Fruit fly (Drosophila melanogaster) whole organism, embryonic: ENCODE measurements around the gene scpr-B.
A peak's percentile ranks its signal among the peaks of the same experiment; 100 is the strongest.

Source experiments
- Ada2b ChIP-seq: fragments of 200-800 bp; sonication (Bioruptor generic); IDR thresholded peaks from 2 replicates; pipeline ENCODE4 v1.3.6; 2022; ENCODE audit warnings: missing biosample characterization, missing genetic modification characterization
- B-H1 ChIP-seq: fragments of 200-800 bp; sonication (Bioruptor generic); IDR thresholded peaks from 3 replicates; pipeline ENCODE4 v1.3.6; 2022; ENCODE audit warnings: missing biosample characterization, missing genetic modification characterization
- C15 ChIP-seq: fragments of 200-800 bp; sonication (Bioruptor generic); IDR thresholded peaks from 3 replicates; pipeline ENCODE4 v1.3.6; 2022; ENCODE audit warnings: missing biosample characterization, missing genetic modification characterization
- CG10543 ChIP-seq: fragments of 200-800 bp; sonication (Bioruptor generic); optimal IDR thresholded peaks from 3 replicates; lab custom pipeline; 2017; ENCODE audit warnings: missing biosample characterization, mild to moderate bottlenecking, missing genetic modification characterization, moderate library complexity
- CG14014 ChIP-seq: fragments of 200-800 bp; sonication (Bioruptor generic); IDR thresholded peaks from 2 replicates; pipeline ENCODE4 v1.3.6; 2022; ENCODE audit warnings: missing biosample characterization, missing genetic modification characterization
- CG1602 ChIP-seq: fragments of 200-800 bp; sonication (Bioruptor generic); optimal IDR thresholded peaks from 3 replicates; lab custom pipeline; 2016; ENCODE audit warnings: missing biosample characterization, missing genetic modification characterization
- CG17359 ChIP-seq: fragments of 200-800 bp; sonication (Bioruptor generic); optimal IDR thresholded peaks from 3 replicates; lab custom pipeline; 2018; ENCODE audit warnings: missing biosample characterization, mild to moderate bottlenecking, missing genetic modification characterization, moderate library complexity
- CG17568 ChIP-seq: fragments of 200-800 bp; sonication (Bioruptor generic); optimal IDR thresholded peaks from 2 replicates; lab custom pipeline; 2018; ENCODE audit warnings: missing biosample characterization, mild to moderate bottlenecking, missing genetic modification characterization, moderate library complexity
- CG17612 ChIP-seq: fragments of 200-800 bp; sonication (Bioruptor generic); IDR thresholded peaks from 2 replicates; pipeline ENCODE4 v1.3.6; 2022; ENCODE audit warnings: missing biosample characterization, missing genetic modification characterization
- CG2116 ChIP-seq: fragments of 200-800 bp; sonication (Bioruptor generic); optimal IDR thresholded peaks from 3 replicates; lab custom pipeline; 2018; ENCODE audit warnings: missing biosample characterization, mild to moderate bottlenecking, missing genetic modification characterization
- CG2129 ChIP-seq: fragments of 200-800 bp; sonication (Bioruptor generic); IDR thresholded peaks from 2 replicates; pipeline ENCODE4 v1.3.6; 2022; ENCODE audit warnings: missing biosample characterization, missing genetic modification characterization; ENCODE audit not compliant: partially characterized antibody
- CG2875 ChIP-seq: fragments of 200-800 bp; sonication (Bioruptor generic); optimal IDR thresholded peaks from 2 replicates; lab custom pipeline; 2017; ENCODE audit warnings: missing biosample characterization, mild to moderate bottlenecking, missing genetic modification characterization, missing genetic modification reagents
- CG31365 ChIP-seq: fragments of 200-800 bp; sonication (Bioruptor generic); optimal IDR thresholded peaks from 2 replicates; lab custom pipeline; 2018; ENCODE audit warnings: missing biosample characterization, mild to moderate bottlenecking, missing genetic modification characterization
- CG32532 ChIP-seq: fragments of 200-800 bp; sonication (Bioruptor generic); IDR thresholded peaks from 2 replicates; pipeline ENCODE4 v1.3.6; 2022; ENCODE audit warnings: missing biosample characterization, missing genetic modification characterization
- CG33557 ChIP-seq: fragments of 200-800 bp; sonication (Bioruptor generic); optimal IDR thresholded peaks from 2 replicates; lab custom pipeline; 2019; ENCODE audit warnings: missing biosample characterization, mild to moderate bottlenecking, missing genetic modification characterization, moderate library complexity
- CG5953 ChIP-seq: fragments of 200-800 bp; sonication (Bioruptor generic); IDR thresholded peaks from 2 replicates; pipeline ENCODE4 v1.3.6; 2022; ENCODE audit warnings: missing biosample characterization, missing genetic modification characterization
- CG7839 ChIP-seq: fragments of 200-800 bp; sonication (Bioruptor generic); optimal IDR thresholded peaks from 3 replicates; lab custom pipeline; 2018; ENCODE audit warnings: missing biosample characterization, mild to moderate bottlenecking, missing genetic modification characterization, moderate library complexity
- CG8765 ChIP-seq: fragments of 200-800 bp; sonication (Bioruptor generic); IDR thresholded peaks from 2 replicates; pipeline ENCODE4 v1.3.6; 2022; ENCODE audit warnings: missing biosample characterization, missing genetic modification characterization
- CTCF ChIP-seq: fragments of 200-800 bp; sonication (Bioruptor generic); optimal IDR thresholded peaks from 2 replicates; lab custom pipeline; 2017; ENCODE audit warnings: missing biosample characterization, mild to moderate bottlenecking, missing genetic modification characterization, moderate library complexity
- D19B ChIP-seq: fragments of 200-800 bp; sonication (Bioruptor generic); optimal IDR thresholded peaks from 2 replicates; lab custom pipeline; 2017; ENCODE audit warnings: missing biosample characterization, mild to moderate bottlenecking, missing genetic modification characterization
- Doc3 ChIP-seq: fragments of 200-800 bp; sonication (Bioruptor generic); IDR thresholded peaks from 3 replicates; pipeline ENCODE4 v1.3.6; 2022; ENCODE audit warnings: missing biosample characterization, missing genetic modification characterization; ENCODE audit not compliant: partially characterized antibody
- Drgx ChIP-seq: fragments of 200-800 bp; sonication (Bioruptor generic); IDR thresholded peaks from 2 replicates; pipeline ENCODE4 v1.3.6; 2022; ENCODE audit warnings: missing biosample characterization, missing genetic modification characterization
- H15 ChIP-seq: fragments of 200-800 bp; sonication (Bioruptor generic); IDR thresholded peaks from 3 replicates; pipeline ENCODE4 v1.3.6; 2022; ENCODE audit warnings: missing biosample characterization, missing genetic modification characterization
- HLH4C ChIP-seq: fragments of 200-800 bp; sonication (Bioruptor generic); IDR thresholded peaks from 3 replicates; pipeline ENCODE4 v1.3.6; 2022; ENCODE audit warnings: missing biosample characterization, missing genetic modification characterization; ENCODE audit not compliant: partially characterized antibody
- HLHmδ ChIP-seq: fragments of 200-800 bp; sonication (Bioruptor generic); optimal IDR thresholded peaks from 2 replicates; lab custom pipeline; 2018; ENCODE audit warnings: missing biosample characterization, mild to moderate bottlenecking, missing genetic modification characterization, moderate library complexity
- Hey ChIP-seq: fragments of 200-800 bp; sonication (Bioruptor generic); optimal IDR thresholded peaks from 3 replicates; lab custom pipeline; 2018; ENCODE audit warnings: missing biosample characterization, mild to moderate bottlenecking, missing genetic modification characterization
- Hr51 ChIP-seq, 2 experiments: fragments of 200-800 bp; sonication (Bioruptor generic); optimal IDR thresholded peaks; 2 replicates in 1 of 2; 3 replicates in 1 of 2; lab custom pipeline; 2016 to 2018; ENCODE audit warnings: missing biosample characterization in 2 of 2, missing genetic modification characterization in 2 of 2, mild to moderate bottlenecking in 1 of 2, moderate library complexity in 1 of 2
- Lhr ChIP-seq: fragments of 200-800 bp; sonication (Bioruptor generic); optimal IDR thresholded peaks from 3 replicates; lab custom pipeline; 2017; ENCODE audit warnings: mild to moderate bottlenecking, missing biosample characterization, missing genetic modification reagents, missing genetic modification characterization
- MBD-R2 ChIP-seq: fragments of 200-800 bp; sonication (Bioruptor generic); IDR thresholded peaks from 2 replicates; pipeline ENCODE4 v1.3.6; 2022; ENCODE audit warnings: missing biosample characterization, missing genetic modification characterization
- Mes4 ChIP-seq: fragments of 200-800 bp; sonication (Bioruptor generic); optimal IDR thresholded peaks from 2 replicates; lab custom pipeline; 2016; ENCODE audit warnings: missing biosample characterization, missing genetic modification characterization
- NFAT ChIP-seq: fragments of 200-800 bp; sonication (Bioruptor generic); IDR thresholded peaks from 2 replicates; pipeline ENCODE4 v1.3.6; 2022; ENCODE audit warnings: missing biosample characterization, missing genetic modification characterization
- NK7.1 ChIP-seq: fragments of 200-800 bp; sonication (Bioruptor generic); optimal IDR thresholded peaks from 3 replicates; lab custom pipeline; 2016; ENCODE audit warnings: missing biosample characterization, missing genetic modification characterization
- Pdp1 ChIP-seq, 2 experiments: fragments of 200-800 bp; sonication (Bioruptor generic); optimal IDR thresholded peaks; 3 replicates each; lab custom pipeline; 2016; ENCODE audit warnings: missing biosample characterization in 2 of 2, missing genetic modification characterization in 2 of 2, mild to moderate bottlenecking in 1 of 2, moderate library complexity in 1 of 2
- Poxn ChIP-seq: fragments of 200-800 bp; sonication (Bioruptor generic); IDR thresholded peaks from 2 replicates; pipeline ENCODE4 v1.3.6; 2022; ENCODE audit warnings: missing biosample characterization, missing genetic modification characterization
- Spps ChIP-seq: fragments of 200-800 bp; sonication (Bioruptor generic); optimal IDR thresholded peaks from 2 replicates; lab custom pipeline; 2018; ENCODE audit warnings: missing biosample characterization, mild to moderate bottlenecking, missing genetic modification characterization
- Taf1 ChIP-seq: fragments of 200-800 bp; sonication (Bioruptor generic); IDR thresholded peaks from 2 replicates; pipeline ENCODE4 v1.3.6; 2022; ENCODE audit warnings: missing biosample characterization, missing genetic modification characterization
- Xbp1 ChIP-seq: fragments of 200-800 bp; sonication (Bioruptor generic); optimal IDR thresholded peaks from 3 replicates; lab custom pipeline; 2016; ENCODE audit warnings: missing biosample characterization, mild to moderate bottlenecking, missing genetic modification characterization
- Xrp1 ChIP-seq: fragments of 200-800 bp; sonication (Bioruptor generic); IDR thresholded peaks from 2 replicates; pipeline ENCODE4 v1.3.6; 2022; ENCODE audit warnings: missing biosample characterization, missing genetic modification characterization
- ato ChIP-seq: fragments of 200-800 bp; sonication (Bioruptor generic); IDR thresholded peaks from 2 replicates; pipeline ENCODE4 v1.3.6; 2022; ENCODE audit warnings: missing biosample characterization, missing genetic modification characterization; ENCODE audit not compliant: partially characterized antibody
- bbx ChIP-seq: fragments of 200-800 bp; sonication (Bioruptor generic); IDR thresholded peaks from 2 replicates; pipeline ENCODE4 v1.3.6; 2022; ENCODE audit warnings: missing biosample characterization, missing genetic modification characterization; ENCODE audit not compliant: partially characterized antibody
- bigmax ChIP-seq: fragments of 200-800 bp; sonication (Bioruptor generic); optimal IDR thresholded peaks from 2 replicates; lab custom pipeline; 2018; ENCODE audit warnings: missing biosample characterization, mild to moderate bottlenecking, missing genetic modification characterization
- bowl ChIP-seq: fragments of 200-800 bp; sonication (Bioruptor generic); IDR thresholded peaks from 2 replicates; pipeline ENCODE4 v1.3.6; 2022; ENCODE audit warnings: missing biosample characterization, missing genetic modification characterization
- crol ChIP-seq: fragments of 200-800 bp; sonication (Bioruptor generic); IDR thresholded peaks from 2 replicates; pipeline ENCODE4 v1.3.6; 2022; ENCODE audit warnings: missing biosample characterization, missing genetic modification characterization
- ftz-f1 ChIP-seq: fragments of 200-800 bp; sonication (Bioruptor generic); optimal IDR thresholded peaks from 2 replicates; lab custom pipeline; 2016; ENCODE audit warnings: missing biosample characterization, missing genetic modification characterization
- pan ChIP-seq, 4 experiments: fragments of >200 bp in 3 of 4; fragments of 200-800 bp in 1 of 4; sonication (Bioruptor generic) in 1 of 4; optimal IDR thresholded peaks in 3 of 4; IDR thresholded peaks in 1 of 4; 2 replicates each; pipeline versions ENCODE4 v1.3.6 to Lab custom; 2017 to 2022; ENCODE audit warnings: missing biosample characterization in 2 of 4, missing genetic modification characterization in 2 of 4, mixed read lengths in 1 of 4
- pho ChIP-seq: fragments of 200-800 bp; sonication (Bioruptor generic); optimal IDR thresholded peaks from 2 replicates; lab custom pipeline; 2016; ENCODE audit warnings: missing biosample characterization, missing genetic modification characterization
- ro ChIP-seq: fragments of 200-800 bp; sonication (Bioruptor generic); IDR thresholded peaks from 2 replicates; pipeline ENCODE4 v1.3.6; 2022; ENCODE audit warnings: missing biosample characterization, missing genetic modification characterization
- schlank ChIP-seq: fragments of 200-800 bp; sonication (Bioruptor generic); optimal IDR thresholded peaks from 2 replicates; lab custom pipeline; 2018; ENCODE audit warnings: missing biosample characterization, mild to moderate bottlenecking, missing genetic modification characterization
- stwl ChIP-seq: fragments of 200-800 bp; sonication (Bioruptor generic); optimal IDR thresholded peaks from 3 replicates; lab custom pipeline; 2018; ENCODE audit warnings: missing biosample characterization, mild to moderate bottlenecking, missing genetic modification characterization, moderate library complexity
- ttk ChIP-seq: fragments of 200-800 bp; sonication (Bioruptor generic); IDR thresholded peaks from 2 replicates; pipeline ENCODE4 v2.1.2; 2022; ENCODE audit warnings: missing biosample characterization, missing genetic modification characterization
- zfh2 ChIP-seq: fragments of 200-800 bp; sonication (Bioruptor generic); optimal IDR thresholded peaks from 2 replicates; lab custom pipeline; 2016; ENCODE audit warnings: missing biosample characterization, missing genetic modification characterization

scpr-B gene

DNA sequence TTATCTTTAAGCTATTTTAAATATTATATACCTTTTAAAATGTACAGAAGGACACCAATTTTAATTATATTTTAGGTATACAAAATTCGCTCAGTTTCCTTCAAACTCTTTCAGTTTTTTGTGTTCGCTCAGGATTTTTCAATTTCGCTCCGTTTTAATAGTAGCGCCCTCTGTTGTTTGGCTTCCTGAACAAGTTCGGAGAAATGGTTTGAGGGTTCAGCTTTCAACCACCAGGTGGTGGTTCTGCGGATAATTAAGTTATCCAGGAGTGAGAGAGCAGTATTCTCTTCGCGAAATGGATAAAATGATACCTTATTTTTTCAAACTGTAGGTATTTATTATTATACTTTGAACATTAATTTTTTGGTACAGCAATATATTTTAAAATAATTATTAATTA lies 28.2 kb upstream of the scpr-B start (continued):
- peak; percentile 74 for TF ChIP-seq CG17568 (GFP tag; lab: Kevin White, UChicago)
- no peak for TF ChIP-seq ro (GFP tag; lab: Robert Waterston, UW)
- peak; percentile 53 for TF ChIP-seq Lhr (GFP tag; lab: Kevin White, UChicago)
- TF ChIP-seq CG32532 (GFP tag; lab: Robert Waterston, UW), result peak; percentile 77; the same call in 1 of the 2 replicates
- TF ChIP-seq Mes4 (GFP tag; lab: Kevin White, UChicago), result peak; percentile 65
- peak; percentile 56; the same call in 1 of the 2 replicates for TF ChIP-seq Ada2b (GFP tag; lab: Robert Waterston, UW)
- no peak for TF ChIP-seq pan (optimal IDR thresholded peaks at IDR 0.05; lab: Kevin White, UChicago)
- TF ChIP-seq pan (GFP tag; optimal IDR thresholded peaks at IDR 0.05 in 1 of 2, IDR thresholded peaks at IDR 0.05 in 1 of 2), result peak in 1 of 2 experiments; percentile 26
- TF ChIP-seq pho, result no peak
- no peak for TF ChIP-seq CG17612
- peak; percentile 50 for TF ChIP-seq CG2116
- TF ChIP-seq D19B (GFP tag; lab: Kevin White, UChicago), result no peak
- TF ChIP-seq CG10543 (GFP tag; lab: Kevin White, UChicago), result no peak
- no peak for TF ChIP-seq HLH4C (GFP tag; lab: Robert Waterston, UW)
- TF ChIP-seq Doc3 (GFP tag; lab: Robert Waterston, UW), result no peak
- peak; percentile 94 for TF ChIP-seq CTCF (GFP tag; lab: Kevin White, UChicago)
- TF ChIP-seq CG8765, result no peak
- no peak for TF ChIP-seq CG7839 (tag; lab: Kevin White, UChicago)
- no peak for TF ChIP-seq ftz-f1
- peak; percentile 94 for TF ChIP-seq HLHmδ (GFP tag; lab: Kevin White, UChicago)
- peak; percentile 10; the same call in 1 of the 2 replicates for TF ChIP-seq Drgx (GFP tag; lab: Robert Waterston, UW)
- TF ChIP-seq MBD-R2, result no peak
- peak; percentile 72 for TF ChIP-seq Xbp1 (GFP tag; lab: Kevin White, UChicago)
- TF ChIP-seq Hey (tag; lab: Kevin White, UChicago), result no peak
- no peak for TF ChIP-seq CG17359 (tag; lab: Kevin White, UChicago)
- peak; percentile 51 for TF ChIP-seq CG1602 (GFP tag; lab: Kevin White, UChicago)
- peak; percentile 34; the same call in 1 of the 2 replicates for TF ChIP-seq NFAT (GFP tag; lab: Robert Waterston, UW)
- TF ChIP-seq Pdp1 (GFP tag; optimal IDR thresholded peaks at IDR 0.05; lab: Kevin White, UChicago), result peak in 1 of 2 experiments; percentile 62
- TF ChIP-seq CG33557, result peak; percentile 87
- TF ChIP-seq bigmax, result no peak
- TF ChIP-seq Spps, result peak; percentile 52
- no peak for TF ChIP-seq ato (GFP tag; lab: Robert Waterston, UW)
- TF ChIP-seq Poxn, result no peak
- peak; percentile 79 for TF ChIP-seq CG2875 (GFP tag; lab: Kevin White, UChicago)
- TF ChIP-seq Taf1 (GFP tag; lab: Robert Waterston, UW), result no peak
- TF ChIP-seq bbx (GFP tag; lab: Robert Waterston, UW), result no peak
- TF ChIP-seq CG2129 (GFP tag; lab: Robert Waterston, UW), result no peak
- TF ChIP-seq stwl, result peak; percentile 87
- TF ChIP-seq schlank (tag; lab: Kevin White, UChicago), result no peak
- peak; percentile 60 for TF ChIP-seq H15
- TF ChIP-seq Hr51 (GFP tag; optimal IDR thresholded peaks at IDR 0.05; lab: Kevin White, UChicago), result peak in 1 of 2 experiments; percentile 31
- TF ChIP-seq C15 (GFP tag; lab: Robert Waterston, UW), result no peak
- TF ChIP-seq CG14014 (GFP tag; lab: Robert Waterston, UW), result no peak
- no peak; the same call in 1 of the 2 replicates for TF ChIP-seq CG5953
- peak; percentile 83 for TF ChIP-seq Xrp1 (GFP tag; lab: Robert Waterston, UW)
- no peak for TF ChIP-seq crol (GFP tag; lab: Robert Waterston, UW)
- TF ChIP-seq ttk, result no peak
- peak; percentile 41 for TF ChIP-seq NK7.1 (GFP tag; lab: Kevin White, UChicago)
- peak; percentile 45 for TF ChIP-seq CG31365
- no peak for TF ChIP-seq bowl (GFP tag; lab: Robert Waterston, UW)
- TF ChIP-seq B-H1 (GFP tag; lab: Robert Waterston, UW), result no peak
- no peak for TF ChIP-seq zfh2 (GFP tag; lab: Kevin White, UChicago)
